Worm (Caenorhabditis elegans) whole organism, young adult: ENCODE measurements around the gene cpin-1.

Experiments
- B0019.2 ChIP-seq: fragments of 200-800 bp; sonication (Bioruptor generic); conservative IDR thresholded peaks from 2 replicates; pipeline ENCODE4 v1.3.6; 2022; ENCODE audit warnings: missing genetic modification reagents, missing genetic modification characterization, missing compliant biosample characterization
- B0261.1 ChIP-seq: sonication (generic microtip); optimal IDR thresholded peaks from 2 replicates; lab custom pipeline; 2016; ENCODE audit warnings: mild to moderate bottlenecking, missing genetic modification characterization, moderate library complexity, missing compliant biosample characterization
- C17E4.6 ChIP-seq: fragments of 200-800 bp; sonication (Bioruptor generic); IDR thresholded peaks from 2 replicates; pipeline ENCODE4 v1.3.6; 2022; ENCODE audit warnings: missing genetic modification reagents, missing genetic modification characterization, missing compliant biosample characterization
- F23B12.7 ChIP-seq: sonication (generic microtip); optimal IDR thresholded peaks from 2 replicates; lab custom pipeline; 2017; ENCODE audit warnings: missing genetic modification characterization, mild to moderate bottlenecking, missing compliant biosample characterization, antibody characterized with exemption, moderate library complexity; ENCODE audit not compliant: insufficient read depth
- F39B2.1 ChIP-seq: fragments of 200-800 bp; sonication (Bioruptor generic); IDR thresholded peaks from 2 replicates; pipeline ENCODE4 v1.3.6; 2022; ENCODE audit warnings: missing genetic modification reagents, missing genetic modification characterization, missing compliant biosample characterization
- F52B5.7 ChIP-seq: sonication (generic microtip); optimal IDR thresholded peaks from 2 replicates; lab custom pipeline; 2016; ENCODE audit warnings: mild to moderate bottlenecking, missing genetic modification characterization, missing compliant biosample characterization
- F57A8.1 ChIP-seq: fragments of 200-800 bp; sonication (Bioruptor generic); optimal IDR thresholded peaks from 2 replicates; lab custom pipeline; 2018; ENCODE audit warnings: mild to moderate bottlenecking, missing genetic modification characterization, moderate library complexity, missing compliant biosample characterization
- F57C9.4 ChIP-seq: sonication (generic microtip); optimal IDR thresholded peaks from 2 replicates; lab custom pipeline; 2017; ENCODE audit warnings: mild to moderate bottlenecking, missing genetic modification characterization, missing compliant biosample characterization
- K12H6.12 ChIP-seq: fragments of 200-800 bp; sonication (Bioruptor generic); optimal IDR thresholded peaks from 2 replicates; lab custom pipeline; 2018; ENCODE audit warnings: mild to moderate bottlenecking, missing genetic modification characterization, missing compliant biosample characterization
- T26A5.8 ChIP-seq: sonication (generic microtip); optimal IDR thresholded peaks from 2 replicates; lab custom pipeline; 2016; ENCODE audit warnings: missing genetic modification characterization, missing compliant biosample characterization
- Y53G8AR.9 ChIP-seq: fragments of 200-800 bp; sonication (Bioruptor generic); conservative IDR thresholded peaks from 2 replicates; pipeline ENCODE4 v1.3.6; 2022; ENCODE audit warnings: missing genetic modification reagents, missing genetic modification characterization, missing compliant biosample characterization
- Y67H2A.10 ChIP-seq: fragments of 200-800 bp; sonication (Bioruptor generic); conservative IDR thresholded peaks from 2 replicates; pipeline ENCODE4 v1.3.6; 2022; ENCODE audit warnings: missing genetic modification reagents, missing genetic modification characterization, missing compliant biosample characterization
- aptf-3 ChIP-seq: fragments of 200-800 bp; sonication (Bioruptor generic); IDR thresholded peaks from 2 replicates; pipeline ENCODE4 v1.3.6; 2022; ENCODE audit warnings: missing genetic modification characterization, missing compliant biosample characterization
- attf-3 ChIP-seq: fragments of 200-800 bp; sonication (Bioruptor generic); conservative IDR thresholded peaks from 2 replicates; pipeline ENCODE4 v1.3.6; 2022; ENCODE audit warnings: missing genetic modification reagents, missing genetic modification characterization, missing compliant biosample characterization
- attf-6 ChIP-seq: fragments of 200-800 bp; sonication (Bioruptor generic); IDR thresholded peaks from 2 replicates; pipeline ENCODE4 v1.3.6; 2022; ENCODE audit warnings: missing genetic modification reagents, missing genetic modification characterization, missing compliant biosample characterization
- ccch-3 ChIP-seq: fragments of 200-800 bp; sonication (Bioruptor generic); optimal IDR thresholded peaks from 2 replicates; lab custom pipeline; 2018; ENCODE audit warnings: mild to moderate bottlenecking, missing genetic modification characterization, missing compliant biosample characterization
- ceh-40 ChIP-seq: fragments of 200-800 bp; sonication (Bioruptor generic); IDR thresholded peaks from 2 replicates; pipeline ENCODE4 v1.3.6; 2022; ENCODE audit warnings: missing genetic modification characterization, missing compliant biosample characterization
- ceh-79 ChIP-seq: sonication (generic microtip); optimal IDR thresholded peaks from 2 replicates; lab custom pipeline; 2017; ENCODE audit warnings: mild to moderate bottlenecking, missing genetic modification characterization, missing compliant biosample characterization
- chd-7 ChIP-seq: sonication (generic microtip); optimal IDR thresholded peaks from 2 replicates; lab custom pipeline; 2016; ENCODE audit warnings: mild to moderate bottlenecking, missing genetic modification characterization, moderate library complexity, missing compliant biosample characterization
- dpff-1 ChIP-seq: sonication (generic microtip); optimal IDR thresholded peaks from 2 replicates; lab custom pipeline; 2017; ENCODE audit warnings: mild to moderate bottlenecking, missing genetic modification characterization, missing compliant biosample characterization
- ets-4 ChIP-seq: fragments of 200-800 bp; sonication (Bioruptor generic); optimal IDR thresholded peaks from 2 replicates; lab custom pipeline; 2018; ENCODE audit warnings: mild to moderate bottlenecking, missing genetic modification characterization, missing compliant biosample characterization
- hmg-1.2 ChIP-seq: fragments of 200-800 bp; sonication (Bioruptor generic); IDR thresholded peaks from 2 replicates; pipeline ENCODE4 v1.3.6; 2022; ENCODE audit warnings: missing genetic modification reagents, missing genetic modification characterization, missing compliant biosample characterization
- lag-1 ChIP-seq: fragments of 200-800 bp; sonication (Bioruptor generic); IDR thresholded peaks from 2 replicates; pipeline ENCODE4 v1.3.6; 2022; ENCODE audit warnings: missing genetic modification reagents, missing genetic modification characterization, missing compliant biosample characterization
- let-607 ChIP-seq, 2 experiments: fragments of 200-800 bp in 1 of 2; sonication (Bioruptor generic) in 1 of 2; sonication (generic microtip) in 1 of 2; optimal IDR thresholded peaks; 2 replicates each; lab custom pipeline; 2016 to 2018; ENCODE audit warnings: mild to moderate bottlenecking in 2 of 2, missing compliant biosample characterization in 2 of 2, missing genetic modification characterization in 2 of 2, moderate library complexity in 2 of 2, missing genotype in 1 of 2
- lsy-27 ChIP-seq: sonication (generic microtip); optimal IDR thresholded peaks from 2 replicates; lab custom pipeline; 2017; ENCODE audit warnings: missing genetic modification characterization, mild to moderate bottlenecking, missing compliant biosample characterization, antibody characterized with exemption, missing genotype, borderline replicate concordance; ENCODE audit not compliant: insufficient read depth
- madf-10 ChIP-seq: sonication (generic microtip); optimal IDR thresholded peaks from 2 replicates; lab custom pipeline; 2016; ENCODE audit warnings: mild to moderate bottlenecking, missing genetic modification characterization, missing compliant biosample characterization
- mel-28 ChIP-seq: sonication (generic microtip); optimal IDR thresholded peaks from 2 replicates; lab custom pipeline; 2016; ENCODE audit warnings: borderline replicate concordance, mild to moderate bottlenecking, missing genetic modification characterization, missing compliant biosample characterization
- nhr-90 ChIP-seq: sonication (generic microtip); optimal IDR thresholded peaks from 2 replicates; lab custom pipeline; 2016; ENCODE audit warnings: missing genotype, mild to moderate bottlenecking, missing genetic modification characterization, missing compliant biosample characterization
- rec-8 ChIP-seq, 2 experiments: sonication (generic microtip); optimal IDR thresholded peaks; 2 replicates each; lab custom pipeline; 2016; ENCODE audit warnings: mild to moderate bottlenecking in 2 of 2, missing genetic modification characterization in 2 of 2, missing genetic modification reagents in 2 of 2, missing genotype in 2 of 2, missing biosample characterization in 1 of 2, missing compliant biosample characterization in 1 of 2, moderate library complexity in 1 of 2
- rpc-1 ChIP-seq, 2 experiments: fragments of 150-350 bp in 1 of 2; sonication (generic microtip) in 1 of 2; optimal IDR thresholded peaks; 2 replicates each; lab custom pipeline; 2014 to 2018; ENCODE audit warnings: missing biosample characterization in 1 of 2, missing genetic modification characterization in 1 of 2, missing genetic modification reagents in 1 of 2, missing genotype in 1 of 2
- sdz-38 ChIP-seq: sonication (generic microtip); optimal IDR thresholded peaks from 2 replicates; lab custom pipeline; 2016; ENCODE audit warnings: missing genotype, missing genetic modification characterization, missing compliant biosample characterization
- sea-2 ChIP-seq: fragments of 200-800 bp; sonication (Bioruptor generic); IDR thresholded peaks from 2 replicates; pipeline ENCODE4 v1.3.6; 2022; ENCODE audit warnings: missing genetic modification characterization, missing compliant biosample characterization
- snpc-1.1 ChIP-seq: sonication (generic microtip); optimal IDR thresholded peaks from 2 replicates; lab custom pipeline; 2017; ENCODE audit warnings: missing genetic modification characterization, mild to moderate bottlenecking, missing compliant biosample characterization, antibody characterized with exemption, moderate library complexity, missing genotype, missing genetic modification reagents; ENCODE audit not compliant: insufficient read depth
- snpc-4 ChIP-seq, 5 experiments: fragments of 150-350 bp in 1 of 5; sonication (generic microtip) in 4 of 5; optimal IDR thresholded peaks; 2 replicates each; lab custom pipeline; 2014 to 2018; ENCODE audit warnings: missing genetic modification characterization in 5 of 5, missing biosample characterization in 3 of 5, antibody characterized with exemption in 2 of 5, mild to moderate bottlenecking in 2 of 5, missing compliant biosample characterization in 2 of 5, missing genotype in 2 of 5, moderate library complexity in 2 of 5, missing genetic modification reagents in 1 of 5
- tbp1 ChIP-seq: fragments of 200-800 bp; sonication (Bioruptor generic); optimal IDR thresholded peaks from 2 replicates; lab custom pipeline; 2018; ENCODE audit warnings: mild to moderate bottlenecking, missing genetic modification characterization, missing compliant biosample characterization
- tbx-9 ChIP-seq: sonication (generic microtip); optimal IDR thresholded peaks from 2 replicates; lab custom pipeline; 2016; ENCODE audit warnings: borderline replicate concordance, missing genetic modification characterization, inconsistent platforms, missing compliant biosample characterization
- tlf-1 ChIP-seq: fragments of 200-800 bp; sonication (Bioruptor generic); optimal IDR thresholded peaks from 2 replicates; lab custom pipeline; 2018; ENCODE audit warnings: mild to moderate bottlenecking, missing genetic modification characterization, missing compliant biosample characterization
- xnd-1 ChIP-seq: sonication (generic microtip); optimal IDR thresholded peaks from 2 replicates; lab custom pipeline; 2016; ENCODE audit warnings: missing genotype, missing genetic modification reagents, missing genetic modification characterization, missing compliant biosample characterization
- zfh-2 ChIP-seq: fragments of 200-800 bp; sonication (Bioruptor generic); conservative IDR thresholded peaks from 2 replicates; pipeline ENCODE4 v1.3.6; 2022; ENCODE audit warnings: missing genetic modification reagents, missing genetic modification characterization, missing compliant biosample characterization
- zim-3 ChIP-seq: sonication (generic microtip); optimal IDR thresholded peaks from 2 replicates; lab custom pipeline; 2017; ENCODE audit warnings: mild to moderate bottlenecking, missing genetic modification characterization, moderate library complexity, missing compliant biosample characterization
- ztf-18 ChIP-seq: sonication (generic microtip); optimal IDR thresholded peaks from 2 replicates; lab custom pipeline; 2016; ENCODE audit warnings: missing genotype, mild to moderate bottlenecking, missing genetic modification characterization, missing compliant biosample characterization
- ztf-22 ChIP-seq: fragments of 200-800 bp; sonication (Bioruptor generic); optimal IDR thresholded peaks from 2 replicates; lab custom pipeline; 2018; ENCODE audit warnings: mild to moderate bottlenecking, missing genetic modification characterization, moderate library complexity, missing compliant biosample characterization
- ztf-28 ChIP-seq: fragments of 200-800 bp; sonication (Bioruptor generic); IDR thresholded peaks from 2 replicates; pipeline ENCODE4 v1.3.6; 2022; ENCODE audit warnings: missing genetic modification reagents, missing genetic modification characterization, missing compliant biosample characterization
- ztf-6 ChIP-seq: fragments of 200-800 bp; sonication (Bioruptor generic); IDR thresholded peaks from 2 replicates; pipeline ENCODE4 v1.3.6; 2022; ENCODE audit warnings: missing genetic modification reagents, missing genetic modification characterization, missing compliant biosample characterization

cpin-1 gene

ce11 chrIV:9477135-9477928 is 26.9 kb downstream of the cpin-1 start, which contains the start of gene wrt-3 (continued):
- TF ChIP-seq ztf-18 (tag; lab: Kevin White, UChicago) (peak; percentile 81), lsy-27 (peak; percentile 65), lag-1 (GFP tag; lab: Robert Waterston, UW) (no peak), xnd-1 (tag; lab: Kevin White, UChicago) (peak; percentile 5), Y53G8AR.9 (GFP tag; lab: Robert Waterston, UW) (no peak; the same call in 1 of the 2 replicates), K12H6.12 (tag; lab: Kevin White, UChicago) (peak; percentile 56), zfh-2 (no peak), ccch-3 (GFP tag; lab: Kevin White, UChicago) (peak; percentile 41), aptf-3 (GFP tag; lab: Robert Waterston, UW) (peak; percentile 96), rpc-1 (optimal IDR thresholded peaks at IDR 0.05; lab: Kevin White, UChicago) (peak; percentile 97), rpc-1 (tag; optimal IDR thresholded peaks at IDR 0.05; lab: Kevin White, UChicago) (peak; percentile 99), ztf-6 (GFP tag; lab: Robert Waterston, UW) (peak; percentile 35; the same call in 1 of the 2 replicates), let-607 (tag; optimal IDR thresholded peaks at IDR 0.05; lab: Kevin White, UChicago) (peak; percentile 65 to 67), T26A5.8 (tag; lab: Kevin White, UChicago) (peak; percentile 93), attf-6 (GFP tag; lab: Robert Waterston, UW) (peak; percentile 87), B0019.2 (0 out of 2 replicates have a peak, but pooled peaks have one; percentile 37), mel-28 (tag; lab: Kevin White, UChicago) (peak; percentile 33), zim-3 (tag; lab: Kevin White, UChicago) (peak; percentile 97), sdz-38 (tag; lab: Kevin White, UChicago) (peak; percentile 13), F57C9.4 (tag; lab: Kevin White, UChicago) (peak; percentile 48), ztf-22 (GFP tag; lab: Kevin White, UChicago) (peak; percentile 69), C17E4.6 (0 out of 2 replicates have a peak, but pooled peaks have one; percentile 14), F39B2.1 (GFP tag; lab: Robert Waterston, UW) (0 out of 2 replicates have a peak, but pooled peaks have one; percentile 63), B0261.1 (tag; lab: Kevin White, UChicago) (peak; percentile 97), nhr-90 (tag; lab: Kevin White, UChicago) (peak; percentile 96), madf-10 (peak; percentile 80), ceh-40 (peak; percentile 90), F23B12.7 (tag; lab: Kevin White, UChicago) (peak; percentile 53), tlf-1 (peak; percentile 59), snpc-1.1 (tag; lab: Kevin White, UChicago) (peak; percentile 79), F57A8.1 (GFP tag; lab: Kevin White, UChicago) (peak; percentile 88), Y67H2A.10 (GFP tag; lab: Robert Waterston, UW) (no peak), F52B5.7 (tag; lab: Kevin White, UChicago) (peak; percentile 95), dpff-1 (tag; lab: Kevin White, UChicago) (peak; percentile 77), hmg-1.2 (GFP tag; lab: Robert Waterston, UW) (peak; percentile 71), ets-4 (GFP tag; lab: Kevin White, UChicago) (peak; percentile 88), tbx-9 (peak; percentile 62), sea-2 (GFP tag; lab: Robert Waterston, UW) (no peak), ztf-28 (GFP tag; lab: Robert Waterston, UW) (0 out of 2 replicates have a peak, but pooled peaks have one; percentile 33), rec-8 (tag; optimal IDR thresholded peaks at IDR 0.05; lab: Kevin White, UChicago) (peak; percentile 93 to 95), attf-3 (GFP tag; lab: Robert Waterston, UW) (0 out of 2 replicates have a peak, but pooled peaks have one; percentile 52), tbp1 (GFP tag; lab: Kevin White, UChicago) (peak; percentile 100), chd-7 (tag; lab: Kevin White, UChicago) (no peak), ceh-79 (peak; percentile 61), snpc-4 (GFP tag; optimal IDR thresholded peaks at IDR 0.05; lab: Kevin White, UChicago) (peak; percentile 87), snpc-4 (tag; optimal IDR thresholded peaks at IDR 0.05; lab: Kevin White, UChicago) (peak; percentile 79 to 89 (median 86))
